Worm (Caenorhabditis elegans) whole organism, dauer: Measurements from ENCODE around the gene cdh-8.
"Not testable (repeated sequence)": the region's sequence is repeated elsewhere in the genome, so short reads cannot be mapped to it uniquely, and the experiment has no call there.

Experiments
- unc-62 ChIP-seq: sonication (generic microtip); optimal IDR thresholded peaks from 2 replicates; lab custom pipeline; 2017; ENCODE audit warnings: missing biosample characterization, missing genetic modification reagents, missing genetic modification characterization

cdh-8 gene

ce11 chrIV:373963-374362 lies 34.4 kb downstream of the cdh-8 start:
- no peak for TF ChIP-seq unc-62 (GFP tag; lab: Kevin White, UChicago)

ce11 chrIV:375915-376314 lies 36.3 kb downstream of the cdh-8 start, which contains the start of gene fln-1:
Gene fln-1 (minus strand): TSS chrIV:376015.
- TF ChIP-seq unc-62 (GFP tag; lab: Kevin White, UChicago): no peak

ce11 chrIV:377791-378190 lies 38.2 kb downstream of the cdh-8 start:
- TF ChIP-seq unc-62 (GFP tag; lab: Kevin White, UChicago): no peak

- TF ChIP-seq unc-62 (GFP tag; lab: Kevin White, UChicago): no peak
These were observed 38.8 kb downstream of the cdh-8 start for ce11 chrIV:378367-378766.

- no peak for TF ChIP-seq unc-62 (GFP tag; lab: Kevin White, UChicago)
These were observed 39.2 kb downstream of the cdh-8 start for ce11 chrIV:378838-379237.

- no peak for TF ChIP-seq unc-62 (GFP tag; lab: Kevin White, UChicago)
These were observed 40.0 kb downstream of the cdh-8 start for ce11 chrIV:379605-380004.

- no peak for TF ChIP-seq unc-62 (GFP tag; lab: Kevin White, UChicago)
These were observed 43.6 kb downstream of the cdh-8 start, which contains the start of gene spl-1 for ce11 chrIV:383135-383731. Gene spl-1 (minus strand): TSS chrIV:383185.

- not testable (repeated sequence) for TF ChIP-seq unc-62 (GFP tag; lab: Kevin White, UChicago)
These were observed 45.7 kb downstream of the cdh-8 start, which contains the start of gene rps-24 for ce11 chrIV:385150-385937. Gene rps-24 (plus strand): TSS chrIV:385887.

- TF ChIP-seq unc-62 (GFP tag; lab: Kevin White, UChicago): no peak
These were observed 47.0 kb downstream of the cdh-8 start, which contains the start of gene T07A9.14 for ce11 chrIV:386576-386975. Gene T07A9.14 (plus strand): TSS chrIV:386699.

ce11 chrIV:387283-388048 lies 47.9 kb downstream of the cdh-8 start:
- no peak for TF ChIP-seq unc-62 (GFP tag; lab: Kevin White, UChicago)

ce11 chrIV:388073-388472 lies 48.5 kb downstream of the cdh-8 start, which contains the start of gene ssna-1:
Gene ssna-1 (plus strand): TSS chrIV:388084.
- no peak for TF ChIP-seq unc-62 (GFP tag; lab: Kevin White, UChicago)

ce11 chrIV:390279-390678 lies 50.7 kb downstream of the cdh-8 start, which contains the start of the genes ears-2 and uncp-18:
Gene ears-2 (minus strand): TSS chrIV:390468.
Gene uncp-18 (plus strand): TSS chrIV:390560.
- TF ChIP-seq unc-62 (GFP tag; lab: Kevin White, UChicago): no peak

- TF ChIP-seq unc-62 (GFP tag; lab: Kevin White, UChicago): no peak
These were observed 53.9 kb downstream of the cdh-8 start, which contains the start of the genes T07A9.15 and nog-1 for ce11 chrIV:393409-393930. Gene T07A9.15 (minus strand): TSS chrIV:393546. Gene nog-1 (plus strand): TSS chrIV:393880.

- no peak for TF ChIP-seq unc-62 (GFP tag; lab: Kevin White, UChicago)
These were observed 56.8 kb downstream of the cdh-8 start, which contains the start of gene rrp-8 for ce11 chrIV:396373-396772. Gene rrp-8 (plus strand): TSS chrIV:396545.

- no peak for TF ChIP-seq unc-62 (GFP tag; lab: Kevin White, UChicago)
These were observed 61.8 kb downstream of the cdh-8 start, which contains the start of gene gpa-4 for ce11 chrIV:401395-401794. Gene gpa-4 (plus strand): TSS chrIV:401695.
